Fruit fly (Drosophila melanogaster): ENCODE measurements around the gene CG3106.
A peak's percentile ranks its signal among the peaks of the same experiment; 100 is the strongest.

Gene CG3106

DNA sequence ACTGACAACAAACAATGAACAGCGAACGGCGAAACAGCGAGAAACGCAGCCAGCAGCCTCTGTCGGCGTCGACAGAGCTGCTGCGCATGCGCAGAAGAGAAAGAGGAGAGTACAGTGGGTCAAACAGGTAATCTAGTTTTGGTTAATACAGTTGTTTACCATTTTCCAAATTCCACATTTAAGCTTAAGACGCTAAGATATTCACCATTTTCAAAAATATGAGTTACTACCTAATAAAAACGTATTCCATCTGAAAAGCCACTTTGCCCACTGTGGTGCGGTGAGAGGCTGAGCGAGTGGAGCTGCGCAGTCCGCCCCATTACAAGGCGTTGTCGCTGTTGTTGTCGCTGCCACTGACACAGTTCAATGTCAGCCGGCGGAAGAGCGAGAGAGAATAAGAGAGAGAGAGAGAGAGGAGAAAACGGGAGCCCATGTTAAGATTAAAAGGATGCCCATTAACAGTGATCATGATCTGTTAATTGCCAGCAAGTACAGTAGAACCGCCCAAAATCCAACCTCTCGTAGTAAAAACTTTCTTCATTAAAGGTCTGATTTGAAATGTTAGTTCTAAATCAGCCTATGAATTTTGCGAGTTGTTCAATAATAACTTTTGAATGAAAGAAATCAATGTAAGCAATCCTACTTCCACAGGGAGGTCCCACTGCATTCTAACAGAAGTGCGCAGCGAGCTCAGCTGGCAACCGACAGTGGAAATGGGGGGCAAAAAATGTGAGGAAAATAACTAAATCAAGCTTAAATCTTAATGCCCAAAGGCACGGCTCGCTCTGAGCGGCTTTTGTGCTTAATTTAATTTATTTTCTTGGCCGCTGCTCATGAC is 11.7 kb downstream of the CG3106 start (continued):
- TF ChIP-seq bab2 (GFP tag; optimal IDR thresholded peaks at IDR 0.05) (peak; percentile 93), Dll (GFP tag; IDR thresholded peaks at IDR 0.05; ENCODE audit: partially characterized antibody) (0 out of 4 replicates have a peak, but pooled peaks have one; percentile 29), sima (GFP tag; optimal IDR thresholded peaks at IDR 0.05) (peak; percentile 67), CG10565 (GFP tag; optimal IDR thresholded peaks at IDR 0.05) (peak; percentile 66), CG32532 (GFP tag; IDR thresholded peaks at IDR 0.05) (peak; percentile 86), Hr51 (GFP tag; optimal IDR thresholded peaks at IDR 0.05) (peak; percentile 86 to 95), CG9609 (GFP tag; optimal IDR thresholded peaks at IDR 0.05) (peak; percentile 93), al (GFP tag; IDR thresholded peaks at IDR 0.05) (peak; percentile 75), ewg (GFP tag; optimal IDR thresholded peaks at IDR 0.05) (peak; percentile 93), Hr39 (optimal IDR thresholded peaks at IDR 0.05) (no peak), Taf1 (GFP tag; IDR thresholded peaks at IDR 0.05) (peak; percentile 44), H2.0 (GFP tag; IDR thresholded peaks at IDR 0.05) (peak; percentile 96), ac (GFP tag; optimal IDR thresholded peaks at IDR 0.05) (peak; percentile 93), lbe (GFP tag; optimal IDR thresholded peaks at IDR 0.05) (peak; percentile 93), Doc3 (GFP tag; IDR thresholded peaks at IDR 0.05; ENCODE audit: partially characterized antibody) (no peak), Mad (GFP tag; optimal IDR thresholded peaks at IDR 0.05) (peak; percentile 91), CG7839 (tag; optimal IDR thresholded peaks at IDR 0.05) (peak; percentile 93), ham (GFP tag; IDR thresholded peaks at IDR 0.05) (peak; percentile 68), CG17361 (GFP tag; IDR thresholded peaks at IDR 0.05) (peak; percentile 91), CG1529 (GFP tag; optimal IDR thresholded peaks at IDR 0.05) (peak; percentile 94), ro (GFP tag; IDR thresholded peaks at IDR 0.05) (peak; percentile 88), gsb-n (tag; optimal IDR thresholded peaks at IDR 0.05) (peak; percentile 94), CG11085 (GFP tag; IDR thresholded peaks at IDR 0.05) (peak; percentile 74), schlank (tag; optimal IDR thresholded peaks at IDR 0.05) (peak; percentile 67), CG11456 (GFP tag; IDR thresholded peaks at IDR 0.05) (peak; percentile 92), slbo (GFP tag; IDR thresholded peaks at IDR 0.05) (peak; percentile 91), sug (tag; optimal IDR thresholded peaks at IDR 0.05) (peak; percentile 41), lilli (GFP tag; optimal IDR thresholded peaks at IDR 0.05) (peak; percentile 91), mld (GFP tag; IDR thresholded peaks at IDR 0.05; ENCODE audit: partially characterized antibody) (0 out of 3 replicates have a peak, but pooled peaks have one; percentile 14), zfh1 (GFP tag; IDR thresholded peaks at IDR 0.05) (peak; percentile 98), CG12155 (GFP tag; optimal IDR thresholded peaks at IDR 0.05) (peak; percentile 89), pita (GFP tag; optimal IDR thresholded peaks at IDR 0.05) (no peak), CG2199 (GFP tag; IDR thresholded peaks at IDR 0.05) (peak; percentile 97), inv (GFP tag; IDR thresholded peaks at IDR 0.05; ENCODE audit: partially characterized antibody) (no peak), yki (optimal IDR thresholded peaks at IDR 0.05) (no peak), Chrac-16 (GFP tag; optimal IDR thresholded peaks at IDR 0.05) (peak; percentile 96), Ravus (GFP tag; IDR thresholded peaks at IDR 0.05) (peak; percentile 85), pros (GFP tag; optimal IDR thresholded peaks at IDR 0.05) (peak; percentile 8), E2f2 (GFP tag; IDR thresholded peaks at IDR 0.05) (peak; percentile 82), dmrt11E (tag; optimal IDR thresholded peaks at IDR 0.05) (peak; percentile 97), zf30C (GFP tag; optimal IDR thresholded peaks at IDR 0.05) (no peak), cg (GFP tag; optimal IDR thresholded peaks at IDR 0.05) (no peak), dati (GFP tag; IDR thresholded peaks at IDR 0.05) (peak; percentile 93), Awh (GFP tag; IDR thresholded peaks at IDR 0.05) (peak; percentile 97), scrt (GFP tag; optimal IDR thresholded peaks at IDR 0.05) (peak; percentile 79), dimm (GFP tag; IDR thresholded peaks at IDR 0.05) (peak; percentile 92), gfzf (GFP tag; optimal IDR thresholded peaks at IDR 0.05) (no peak), CG11695 (GFP tag; IDR thresholded peaks at IDR 0.05) (peak; percentile 96), MTF-1 (GFP tag; optimal IDR thresholded peaks at IDR 0.05; ENCODE audit: borderline replicate concordance) (peak; percentile 86), CG10654 (GFP tag; optimal IDR thresholded peaks at IDR 0.05) (peak; percentile 93)
